Worm (Caenorhabditis elegans) whole organism, mixed stage, embryonic: Measurements from ENCODE around the gene F23H11.7.
A peak's percentile ranks its signal among the peaks of the same experiment; 100 is the strongest.

Experiments
- M03D4.4 ChIP-seq: sonication (generic microtip); optimal IDR thresholded peaks from 2 replicates; lab custom pipeline; 2017; ENCODE audit warnings: mild to moderate bottlenecking, missing genetic modification characterization, missing compliant biosample characterization
- bed-3 ChIP-seq: fragments of 200-800 bp; sonication (Bioruptor generic); optimal IDR thresholded peaks from 3 replicates; lab custom pipeline; 2018; ENCODE audit warnings: mild to moderate bottlenecking, missing genetic modification characterization, moderate library complexity, missing compliant biosample characterization
- blmp-1 ChIP-seq: fragments of 150-350 bp; optimal IDR thresholded peaks from 2 replicates; lab custom pipeline; 2014; ENCODE audit warnings: missing biosample characterization, missing genetic modification characterization
- ceh-39 ChIP-seq: fragments of 150-350 bp; optimal IDR thresholded peaks from 2 replicates; lab custom pipeline; 2014; ENCODE audit warnings: missing biosample characterization, missing genetic modification characterization
- ceh-43 ChIP-seq: fragments of 200-800 bp; sonication (Bioruptor generic); optimal IDR thresholded peaks from 2 replicates; lab custom pipeline; 2018; ENCODE audit warnings: mild to moderate bottlenecking, missing genetic modification characterization, moderate library complexity, missing compliant biosample characterization
- ceh-83 ChIP-seq: fragments of 200-800 bp; sonication (Bioruptor generic); optimal IDR thresholded peaks from 2 replicates; lab custom pipeline; 2018; ENCODE audit warnings: mild to moderate bottlenecking, missing genetic modification characterization, missing compliant biosample characterization
- ces-1 ChIP-seq: fragments of 150-350 bp; optimal IDR thresholded peaks from 2 replicates; lab custom pipeline; 2014; ENCODE audit warnings: missing biosample characterization, missing genetic modification reagents, missing genetic modification characterization
- cnd-1 ChIP-seq: fragments of 200-800 bp; sonication (Bioruptor generic); optimal IDR thresholded peaks from 2 replicates; lab custom pipeline; 2018; ENCODE audit warnings: mild to moderate bottlenecking, missing genetic modification characterization, missing compliant biosample characterization
- drap-1 ChIP-seq: fragments of 200-800 bp; sonication (Bioruptor generic); optimal IDR thresholded peaks from 3 replicates; lab custom pipeline; 2018; ENCODE audit warnings: mild to moderate bottlenecking, missing genetic modification characterization, missing compliant biosample characterization
- elt-1 ChIP-seq: sonication (generic microtip); optimal IDR thresholded peaks from 2 replicates; lab custom pipeline; 2017; ENCODE audit warnings: missing genetic modification characterization, mild to moderate bottlenecking, missing compliant biosample characterization, antibody characterized with exemption, moderate library complexity, borderline replicate concordance; ENCODE audit not compliant: insufficient read depth
- elt-3 ChIP-seq: fragments of 150-350 bp; optimal IDR thresholded peaks from 2 replicates; lab custom pipeline; 2014; ENCODE audit warnings: missing biosample characterization, missing genetic modification characterization
- flh-1 ChIP-seq: fragments of 200-800 bp; sonication (Bioruptor generic); optimal IDR thresholded peaks from 2 replicates; lab custom pipeline; 2018; ENCODE audit warnings: mild to moderate bottlenecking, missing genetic modification characterization, moderate library complexity, missing compliant biosample characterization
- ham-2 ChIP-seq: fragments of 200-800 bp; sonication (Bioruptor generic); optimal IDR thresholded peaks from 2 replicates; lab custom pipeline; 2018; ENCODE audit warnings: mild to moderate bottlenecking, missing genetic modification characterization, missing compliant biosample characterization
- lin-13 ChIP-seq: fragments of 150-350 bp; optimal IDR thresholded peaks from 2 replicates; lab custom pipeline; 2014; ENCODE audit warnings: missing biosample characterization, missing genetic modification characterization
- lsy-2 ChIP-seq: fragments of 150-350 bp; optimal IDR thresholded peaks from 2 replicates; lab custom pipeline; 2014; ENCODE audit warnings: missing biosample characterization, missing genetic modification characterization
- mep-1 ChIP-seq: fragments of 150-350 bp; optimal IDR thresholded peaks from 2 replicates; lab custom pipeline; 2017; ENCODE audit warnings: missing biosample characterization, missing genetic modification reagents, missing genetic modification characterization, inconsistent platforms
- mls-2 ChIP-seq: sonication (generic microtip); optimal IDR thresholded peaks from 2 replicates; lab custom pipeline; 2016; ENCODE audit warnings: mild to moderate bottlenecking, missing genetic modification characterization, moderate library complexity, missing compliant biosample characterization
- nhr-12 ChIP-seq: fragments of 150-350 bp; optimal IDR thresholded peaks from 2 replicates; lab custom pipeline; 2014; ENCODE audit warnings: missing biosample characterization, missing genetic modification characterization
- nhr-2 ChIP-seq: fragments of 150-350 bp; optimal IDR thresholded peaks from 2 replicates; lab custom pipeline; 2014; ENCODE audit warnings: missing biosample characterization, missing genetic modification characterization
- nhr-237 ChIP-seq: fragments of 150-350 bp; optimal IDR thresholded peaks from 2 replicates; lab custom pipeline; 2014; ENCODE audit warnings: missing biosample characterization, missing genetic modification characterization
- nhr-28 ChIP-seq: fragments of 150-350 bp; optimal IDR thresholded peaks from 2 replicates; lab custom pipeline; 2014; ENCODE audit warnings: missing biosample characterization, missing genetic modification characterization
- nhr-76 ChIP-seq: sonication (generic microtip); optimal IDR thresholded peaks from 2 replicates; lab custom pipeline; 2017; ENCODE audit warnings: missing biosample characterization, missing genetic modification characterization
- pha-4 ChIP-seq: fragments of 150-350 bp; optimal IDR thresholded peaks from 2 replicates; lab custom pipeline; 2018; ENCODE audit warnings: missing biosample characterization, missing genetic modification reagents, missing genetic modification characterization
- sem-2 ChIP-seq: fragments of 200-800 bp; sonication (Bioruptor generic); optimal IDR thresholded peaks from 2 replicates; lab custom pipeline; 2018; ENCODE audit warnings: mild to moderate bottlenecking, missing genetic modification characterization, missing compliant biosample characterization
- snpc-4 ChIP-seq: fragments of 150-350 bp; optimal IDR thresholded peaks from 2 replicates; lab custom pipeline; 2014; ENCODE audit warnings: missing biosample characterization, missing genetic modification characterization
- sptf-1 ChIP-seq: sonication (generic microtip); optimal IDR thresholded peaks from 2 replicates; lab custom pipeline; 2017; ENCODE audit warnings: mild to moderate bottlenecking, missing genetic modification characterization, moderate library complexity, missing compliant biosample characterization
- unc-120 ChIP-seq: sonication (generic microtip); optimal IDR thresholded peaks from 2 replicates; lab custom pipeline; 2017; ENCODE audit warnings: missing genetic modification characterization, missing compliant biosample characterization; ENCODE audit not compliant: poor library complexity, severe bottlenecking
- unc-39 ChIP-seq: fragments of 150-350 bp; optimal IDR thresholded peaks from 2 replicates; lab custom pipeline; 2014; ENCODE audit warnings: missing biosample characterization, missing genetic modification characterization
- unc-62 ChIP-seq: fragments of 150-350 bp; optimal IDR thresholded peaks from 2 replicates; lab custom pipeline; 2014; ENCODE audit warnings: missing biosample characterization, missing genetic modification reagents, missing genetic modification characterization
- zip-8 ChIP-seq: fragments of 150-350 bp; optimal IDR thresholded peaks from 2 replicates; lab custom pipeline; 2014; ENCODE audit warnings: missing biosample characterization, missing genetic modification characterization

Gene F23H11.7

ce11 chrIII:954553-954952, 35.3 kb upstream of the F23H11.7 start, which contains the start of the genes T12B5.15 and T12B5.14:
T12B5.15 (minus strand) TSS chrIII:954653.
T12B5.14 (plus strand) TSS chrIII:954873.
- TF ChIP-seq ces-1 (GFP tag; lab: Kevin White, UChicago), result no peak
- no peak for TF ChIP-seq mep-1 (tag; lab: Kevin White, UChicago)
- no peak for TF ChIP-seq unc-39
- TF ChIP-seq elt-3 (tag; lab: Kevin White, UChicago), result no peak
- TF ChIP-seq snpc-4, result no peak
- TF ChIP-seq cnd-1, result no peak

ce11 chrIII:952184-952583, 33.0 kb upstream of the F23H11.7 start, which contains the start of gene fbxa-10:
fbxa-10 (plus strand) TSS chrIII:952390.
- no peak for TF ChIP-seq elt-1 (tag; lab: Kevin White, UChicago)
- no peak for TF ChIP-seq nhr-12 (tag; lab: Kevin White, UChicago)
- TF ChIP-seq sptf-1, result no peak
- TF ChIP-seq ces-1 (GFP tag; lab: Kevin White, UChicago), result peak; percentile 52
- no peak for TF ChIP-seq unc-62
- no peak for TF ChIP-seq lsy-2 (tag; lab: Kevin White, UChicago)
- TF ChIP-seq blmp-1 (tag; lab: Kevin White, UChicago), result no peak
- TF ChIP-seq unc-120 (tag; lab: Kevin White, UChicago), result peak; percentile 68
- TF ChIP-seq elt-3 (tag; lab: Kevin White, UChicago), result no peak
- TF ChIP-seq, all 35 proteins: peak for 2

- TF ChIP-seq ces-1 (GFP tag; lab: Kevin White, UChicago), result peak; percentile 11
- TF ChIP-seq bed-3 (GFP tag; lab: Kevin White, UChicago), result no peak
- no peak for TF ChIP-seq nhr-2
- TF ChIP-seq drap-1, result no peak
- no peak for TF ChIP-seq nhr-28 (tag; lab: Kevin White, UChicago)
- no peak for TF ChIP-seq elt-1 (tag; lab: Kevin White, UChicago)
- no peak for TF ChIP-seq ceh-43
- no peak for TF ChIP-seq nhr-76
These were observed 31.2 kb upstream of the F23H11.7 start, which contains the start of the genes fbxa-67 and fbxa-11 for ce11 chrIII:950472-950871. fbxa-67 (minus strand) TSS chrIII:950670. fbxa-11 (plus strand) TSS chrIII:950869.

ce11 chrIII:946250-946725, 27.1 kb upstream of the F23H11.7 start, which contains the start of gene fbxa-60:
fbxa-60 (minus strand) TSS chrIII:946300.
- TF ChIP-seq ham-2 (GFP tag; lab: Kevin White, UChicago), result no peak
- TF ChIP-seq, all 35 proteins: peak for 0

ce11 chrIII:943426-943927, 24.3 kb upstream of the F23H11.7 start, which contains the start of gene fbxa-59:
fbxa-59 (minus strand) TSS chrIII:943476.
- no peak for TF ChIP-seq lin-13 (tag; lab: Kevin White, UChicago)
- no peak for TF ChIP-seq ces-1 (GFP tag; lab: Kevin White, UChicago)
- no peak for TF ChIP-seq nhr-237 (tag; lab: Kevin White, UChicago)
- no peak for TF ChIP-seq ceh-83 (GFP tag; lab: Kevin White, UChicago)
- no peak for TF ChIP-seq nhr-76
- no peak for TF ChIP-seq sptf-1
- no peak for TF ChIP-seq pha-4 (tag; lab: Kevin White, UChicago)
- no peak for TF ChIP-seq cnd-1
- no peak for TF ChIP-seq zip-8
- TF ChIP-seq unc-62, result no peak
- no peak for TF ChIP-seq mls-2 (tag; lab: Kevin White, UChicago)
- no peak for TF ChIP-seq M03D4.4
- TF ChIP-seq sem-2, result no peak
- TF ChIP-seq ceh-39 (tag; lab: Kevin White, UChicago), result no peak
- TF ChIP-seq mep-1 (tag; lab: Kevin White, UChicago), result no peak

- no peak for TF ChIP-seq nhr-2
- TF ChIP-seq mep-1 (tag; lab: Kevin White, UChicago), result no peak
- no peak for TF ChIP-seq ham-2 (GFP tag; lab: Kevin White, UChicago)
- TF ChIP-seq unc-39, result no peak
- TF ChIP-seq pha-4 (tag; lab: Kevin White, UChicago), result no peak
- no peak for TF ChIP-seq zip-8
- TF ChIP-seq flh-1 (GFP tag; lab: Kevin White, UChicago), result no peak
- TF ChIP-seq, all 35 proteins: peak for 0
These were observed 22.7 kb upstream of the F23H11.7 start for ce11 chrIII:941958-942357.
